Worm (Caenorhabditis elegans) whole organism, young adult: ENCODE results near the gene K02E2.8.

Experiments
- C06A6.2 ChIP-seq: fragments of 200-800 bp; sonication (Bioruptor generic); conservative IDR thresholded peaks from 2 replicates; pipeline ENCODE4 v1.3.6; 2022; ENCODE audit warnings: missing genetic modification characterization, missing compliant biosample characterization
- C17E4.6 ChIP-seq: fragments of 200-800 bp; sonication (Bioruptor generic); IDR thresholded peaks from 2 replicates; pipeline ENCODE4 v1.3.6; 2022; ENCODE audit warnings: missing genetic modification reagents, missing genetic modification characterization, missing compliant biosample characterization
- F57A8.1 ChIP-seq: fragments of 200-800 bp; sonication (Bioruptor generic); optimal IDR thresholded peaks from 2 replicates; lab custom pipeline; 2018; ENCODE audit warnings: mild to moderate bottlenecking, missing genetic modification characterization, moderate library complexity, missing compliant biosample characterization
- F57C9.4 ChIP-seq: sonication (generic microtip); optimal IDR thresholded peaks from 2 replicates; lab custom pipeline; 2017; ENCODE audit warnings: mild to moderate bottlenecking, missing genetic modification characterization, missing compliant biosample characterization
- K11D2.4 ChIP-seq: fragments of 200-800 bp; sonication (Bioruptor generic); IDR thresholded peaks from 2 replicates; pipeline ENCODE4 v1.3.6; 2022; ENCODE audit warnings: missing genetic modification reagents, missing genetic modification characterization, missing compliant biosample characterization
- K12H6.12 ChIP-seq: fragments of 200-800 bp; sonication (Bioruptor generic); optimal IDR thresholded peaks from 2 replicates; lab custom pipeline; 2018; ENCODE audit warnings: mild to moderate bottlenecking, missing genetic modification characterization, missing compliant biosample characterization
- Y53G8AR.9 ChIP-seq: fragments of 200-800 bp; sonication (Bioruptor generic); conservative IDR thresholded peaks from 2 replicates; pipeline ENCODE4 v1.3.6; 2022; ENCODE audit warnings: missing genetic modification reagents, missing genetic modification characterization, missing compliant biosample characterization
- Y67H2A.10 ChIP-seq: fragments of 200-800 bp; sonication (Bioruptor generic); conservative IDR thresholded peaks from 2 replicates; pipeline ENCODE4 v1.3.6; 2022; ENCODE audit warnings: missing genetic modification reagents, missing genetic modification characterization, missing compliant biosample characterization
- Y95B8A.8 ChIP-seq: fragments of 200-800 bp; sonication (Bioruptor generic); IDR thresholded peaks from 2 replicates; pipeline ENCODE4 v1.3.6; 2022; ENCODE audit warnings: missing genetic modification reagents, missing genetic modification characterization, missing compliant biosample characterization
- atf-7 ChIP-seq: sonication (generic microtip); optimal IDR thresholded peaks from 2 replicates; lab custom pipeline; 2017; ENCODE audit warnings: mild to moderate bottlenecking, missing genetic modification characterization, missing compliant biosample characterization
- athp-1 ChIP-seq: sonication (generic microtip); optimal IDR thresholded peaks from 2 replicates; lab custom pipeline; 2017; ENCODE audit warnings: mild to moderate bottlenecking, missing genetic modification characterization, missing compliant biosample characterization
- attf-5 ChIP-seq: fragments of 200-800 bp; sonication (Bioruptor generic); optimal IDR thresholded peaks from 2 replicates; lab custom pipeline; 2018; ENCODE audit warnings: mild to moderate bottlenecking, missing genetic modification characterization, missing compliant biosample characterization
- cebp-1 ChIP-seq, 2 experiments: fragments of 200-800 bp in 1 of 2; sonication (Bioruptor generic) in 1 of 2; sonication (generic microtip) in 1 of 2; IDR thresholded peaks in 1 of 2; optimal IDR thresholded peaks in 1 of 2; 2 replicates each; pipeline versions ENCODE4 v1.3.6 to Lab custom; 2017 to 2022; ENCODE audit warnings: missing compliant biosample characterization in 2 of 2, missing genetic modification characterization in 2 of 2, mild to moderate bottlenecking in 1 of 2, missing genetic modification reagents in 1 of 2, moderate library complexity in 1 of 2
- ceh-100 ChIP-seq: fragments of 200-800 bp; sonication (Bioruptor generic); IDR thresholded peaks from 2 replicates; pipeline ENCODE4 v1.3.6; 2022; ENCODE audit warnings: missing genetic modification reagents, missing genetic modification characterization, missing compliant biosample characterization
- ceh-91 ChIP-seq: fragments of 200-800 bp; sonication (Bioruptor generic); IDR thresholded peaks from 2 replicates; pipeline ENCODE4 v1.3.6; 2022; ENCODE audit warnings: missing genetic modification reagents, missing genetic modification characterization, missing compliant biosample characterization
- dpl-1 ChIP-seq: fragments of 150-350 bp; optimal IDR thresholded peaks from 2 replicates; lab custom pipeline; 2014; ENCODE audit warnings: missing biosample characterization, missing genetic modification reagents, missing genetic modification characterization
- ets-4 ChIP-seq: fragments of 200-800 bp; sonication (Bioruptor generic); optimal IDR thresholded peaks from 2 replicates; lab custom pipeline; 2018; ENCODE audit warnings: mild to moderate bottlenecking, missing genetic modification characterization, missing compliant biosample characterization
- hlh-12 ChIP-seq: sonication (generic microtip); optimal IDR thresholded peaks from 2 replicates; lab custom pipeline; 2016; ENCODE audit warnings: missing genetic modification characterization, missing compliant biosample characterization
- hmg-1.2 ChIP-seq: fragments of 200-800 bp; sonication (Bioruptor generic); IDR thresholded peaks from 2 replicates; pipeline ENCODE4 v1.3.6; 2022; ENCODE audit warnings: missing genetic modification reagents, missing genetic modification characterization, missing compliant biosample characterization
- let-607 ChIP-seq, 2 experiments: fragments of 200-800 bp in 1 of 2; sonication (Bioruptor generic) in 1 of 2; sonication (generic microtip) in 1 of 2; optimal IDR thresholded peaks; 2 replicates each; lab custom pipeline; 2016 to 2018; ENCODE audit warnings: mild to moderate bottlenecking in 2 of 2, missing compliant biosample characterization in 2 of 2, missing genetic modification characterization in 2 of 2, moderate library complexity in 2 of 2, missing genotype in 1 of 2
- lin-40 ChIP-seq: sonication (generic microtip); optimal IDR thresholded peaks from 2 replicates; lab custom pipeline; 2016; ENCODE audit warnings: missing genetic modification characterization, mild to moderate bottlenecking, missing compliant biosample characterization, missing genotype, missing genetic modification reagents
- lin-54 ChIP-seq: fragments of 200-800 bp; sonication (Bioruptor generic); optimal IDR thresholded peaks from 2 replicates; lab custom pipeline; 2018; ENCODE audit warnings: mild to moderate bottlenecking, missing genetic modification characterization, missing compliant biosample characterization
- lsy-27 ChIP-seq: sonication (generic microtip); optimal IDR thresholded peaks from 2 replicates; lab custom pipeline; 2017; ENCODE audit warnings: missing genetic modification characterization, mild to moderate bottlenecking, missing compliant biosample characterization, antibody characterized with exemption, missing genotype, borderline replicate concordance; ENCODE audit not compliant: insufficient read depth
- madf-10 ChIP-seq: sonication (generic microtip); optimal IDR thresholded peaks from 2 replicates; lab custom pipeline; 2016; ENCODE audit warnings: mild to moderate bottlenecking, missing genetic modification characterization, missing compliant biosample characterization
- madf-6 ChIP-seq: fragments of 200-800 bp; sonication (Bioruptor generic); IDR thresholded peaks from 2 replicates; pipeline ENCODE4 v1.3.6; 2022; ENCODE audit warnings: missing genetic modification reagents, missing genetic modification characterization, missing compliant biosample characterization
- madf-8 ChIP-seq: fragments of 200-800 bp; sonication (Bioruptor generic); conservative IDR thresholded peaks from 2 replicates; pipeline ENCODE4 v1.3.6; 2022; ENCODE audit warnings: missing genetic modification reagents, missing genetic modification characterization, missing compliant biosample characterization
- nfya-1 ChIP-seq: sonication (generic microtip); optimal IDR thresholded peaks from 2 replicates; lab custom pipeline; 2017; ENCODE audit warnings: antibody characterized with exemption, missing compliant biosample characterization, missing genetic modification characterization, borderline replicate concordance; ENCODE audit not compliant: insufficient read depth
- nfyb-1 ChIP-seq: fragments of 200-800 bp; sonication (Bioruptor generic); IDR thresholded peaks from 2 replicates; pipeline ENCODE4 v1.3.6; 2022; ENCODE audit warnings: missing genetic modification reagents, missing genetic modification characterization, missing compliant biosample characterization
- nhr-80 ChIP-seq: sonication (generic microtip); optimal IDR thresholded peaks from 2 replicates; lab custom pipeline; 2016; ENCODE audit warnings: missing genetic modification characterization, missing compliant biosample characterization
- nhr-90 ChIP-seq: sonication (generic microtip); optimal IDR thresholded peaks from 2 replicates; lab custom pipeline; 2016; ENCODE audit warnings: missing genotype, mild to moderate bottlenecking, missing genetic modification characterization, missing compliant biosample characterization
- pbrm-1 ChIP-seq: fragments of 200-800 bp; sonication (Bioruptor generic); IDR thresholded peaks from 2 replicates; pipeline ENCODE4 v1.3.6; 2022; ENCODE audit warnings: missing genetic modification reagents, missing genetic modification characterization, missing compliant biosample characterization
- sdz-38 ChIP-seq: sonication (generic microtip); optimal IDR thresholded peaks from 2 replicates; lab custom pipeline; 2016; ENCODE audit warnings: missing genotype, missing genetic modification characterization, missing compliant biosample characterization
- snpc-3.4 ChIP-seq: sonication (generic microtip); optimal IDR thresholded peaks from 2 replicates; lab custom pipeline; 2017; ENCODE audit warnings: missing genetic modification characterization, mild to moderate bottlenecking, missing compliant biosample characterization, antibody characterized with exemption, moderate library complexity, missing genotype, missing genetic modification reagents
- tbp1 ChIP-seq: fragments of 200-800 bp; sonication (Bioruptor generic); optimal IDR thresholded peaks from 2 replicates; lab custom pipeline; 2018; ENCODE audit warnings: mild to moderate bottlenecking, missing genetic modification characterization, missing compliant biosample characterization
- unc-62 ChIP-seq: fragments of 150-350 bp; optimal IDR thresholded peaks from 2 replicates; lab custom pipeline; 2014; ENCODE audit warnings: missing biosample characterization, missing genetic modification reagents, missing genetic modification characterization
- xnd-1 ChIP-seq: sonication (generic microtip); optimal IDR thresholded peaks from 2 replicates; lab custom pipeline; 2016; ENCODE audit warnings: missing genotype, missing genetic modification reagents, missing genetic modification characterization, missing compliant biosample characterization
- zim-3 ChIP-seq: sonication (generic microtip); optimal IDR thresholded peaks from 2 replicates; lab custom pipeline; 2017; ENCODE audit warnings: mild to moderate bottlenecking, missing genetic modification characterization, moderate library complexity, missing compliant biosample characterization
- ztf-22 ChIP-seq: fragments of 200-800 bp; sonication (Bioruptor generic); optimal IDR thresholded peaks from 2 replicates; lab custom pipeline; 2018; ENCODE audit warnings: mild to moderate bottlenecking, missing genetic modification characterization, moderate library complexity, missing compliant biosample characterization
- ztf-26 ChIP-seq: sonication (generic microtip); optimal IDR thresholded peaks from 2 replicates; lab custom pipeline; 2017; ENCODE audit warnings: missing genetic modification characterization, missing compliant biosample characterization
- ztf-28 ChIP-seq: fragments of 200-800 bp; sonication (Bioruptor generic); IDR thresholded peaks from 2 replicates; pipeline ENCODE4 v1.3.6; 2022; ENCODE audit warnings: missing genetic modification reagents, missing genetic modification characterization, missing compliant biosample characterization

The K02E2.8 gene

ce11 chrV:20366839-20367238 is at the start of gene K02E2.8:
TSS of gene K02E2.8 (minus strand) at chrV:20366939.
- TF ChIP-seq ztf-26 (no peak), madf-6 (GFP tag; lab: Robert Waterston, UW) (no peak), dpl-1 (GFP tag; lab: Kevin White, UChicago) (no peak), ceh-100 (GFP tag; lab: Robert Waterston, UW) (no peak), Y53G8AR.9 (GFP tag; lab: Robert Waterston, UW) (no peak), zim-3 (tag; lab: Kevin White, UChicago) (no peak), K12H6.12 (no peak), hlh-12 (tag; lab: Kevin White, UChicago) (no peak), ztf-28 (no peak)

- TF ChIP-seq tbp1 (GFP tag; lab: Kevin White, UChicago) (no peak), Y67H2A.10 (GFP tag; lab: Robert Waterston, UW) (no peak), sdz-38 (tag; lab: Kevin White, UChicago) (no peak), snpc-3.4 (tag; lab: Kevin White, UChicago) (no peak), ztf-26 (no peak), pbrm-1 (GFP tag; lab: Robert Waterston, UW) (no peak), ceh-91 (GFP tag; lab: Robert Waterston, UW) (no peak)
These were observed 49.6 kb upstream of the K02E2.8 start for ce11 chrV:20416335-20416734.

ce11 chrV:20415415-20415814 is 48.7 kb upstream of the K02E2.8 start:
- TF ChIP-seq xnd-1 (tag; lab: Kevin White, UChicago) (no peak), cebp-1 (GFP tag; IDR thresholded peaks at IDR 0.05; lab: Robert Waterston, UW) (no peak), cebp-1 (tag; optimal IDR thresholded peaks at IDR 0.05; lab: Kevin White, UChicago) (peak; percentile 75)
- TF ChIP-seq, all 124 proteins: peak for 1

DNA sequence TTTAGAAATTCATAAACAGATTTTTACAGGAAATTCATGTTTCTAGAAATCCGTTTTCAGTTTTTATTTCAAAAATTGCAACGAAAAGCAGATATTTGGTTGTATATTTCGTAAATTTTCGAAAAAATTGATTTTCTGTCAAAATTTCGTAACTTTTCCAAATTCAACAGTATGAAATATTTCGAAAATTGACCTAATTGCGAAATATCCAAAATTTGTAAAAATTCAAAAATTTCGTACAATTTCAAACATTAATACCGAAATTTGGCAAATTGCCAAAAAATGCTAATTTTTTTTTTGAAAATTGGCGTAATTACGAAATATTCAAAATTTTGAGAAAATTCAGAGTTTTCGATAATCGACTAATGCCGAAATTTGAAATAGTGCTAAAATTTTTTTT is 47.2 kb upstream of the K02E2.8 start:
- TF ChIP-seq unc-62 (GFP tag; lab: Kevin White, UChicago): peak; percentile 42
- TF ChIP-seq madf-8 (GFP tag; lab: Robert Waterston, UW): no peak
- TF ChIP-seq cebp-1 (GFP tag; IDR thresholded peaks at IDR 0.05; lab: Robert Waterston, UW): peak; percentile 73
- peak; percentile 95 for TF ChIP-seq cebp-1 (tag; optimal IDR thresholded peaks at IDR 0.05; lab: Kevin White, UChicago)

ce11 chrV:20413426-20413825 is 46.7 kb upstream of the K02E2.8 start:
- TF ChIP-seq K11D2.4: no peak
- TF ChIP-seq attf-5 (GFP tag; lab: Kevin White, UChicago): peak; percentile 17
- TF ChIP-seq ztf-22 (GFP tag; lab: Kevin White, UChicago): peak; percentile 46
- TF ChIP-seq Y53G8AR.9 (GFP tag; lab: Robert Waterston, UW): 0 out of 2 replicates have a peak, but pooled peaks have one; percentile 32
- TF ChIP-seq nfya-1 (tag; lab: Kevin White, UChicago): no peak
- TF ChIP-seq let-607 (tag; optimal IDR thresholded peaks at IDR 0.05; lab: Kevin White, UChicago): peak in 1 of 2 experiments; percentile 5
- TF ChIP-seq Y95B8A.8 (GFP tag; lab: Robert Waterston, UW): no peak
- no peak for TF ChIP-seq lsy-27 (tag; lab: Kevin White, UChicago)
- TF ChIP-seq hmg-1.2 (GFP tag; lab: Robert Waterston, UW): 0 out of 2 replicates have a peak, but pooled peaks have one; percentile 15
- TF ChIP-seq nfyb-1: 0 out of 2 replicates have a peak, but pooled peaks have one; percentile 46
- TF ChIP-seq C17E4.6 (GFP tag; lab: Robert Waterston, UW): no peak
- TF ChIP-seq athp-1 (tag; lab: Kevin White, UChicago): no peak
- TF ChIP-seq nhr-80 (tag; lab: Kevin White, UChicago): peak; percentile 80
- peak; percentile 26 for TF ChIP-seq tbp1 (GFP tag; lab: Kevin White, UChicago)
- peak; percentile 94 for TF ChIP-seq unc-62 (GFP tag; lab: Kevin White, UChicago)
- TF ChIP-seq F57A8.1: no peak
- TF ChIP-seq cebp-1 (GFP tag; IDR thresholded peaks at IDR 0.05; lab: Robert Waterston, UW): peak; percentile 7; the same call in 1 of the 2 replicates
- no peak for TF ChIP-seq cebp-1 (tag; optimal IDR thresholded peaks at IDR 0.05; lab: Kevin White, UChicago)
- TF ChIP-seq lin-54: peak; percentile 1
- TF ChIP-seq nhr-90: peak; percentile 32
- peak; percentile 33 for TF ChIP-seq ets-4 (GFP tag; lab: Kevin White, UChicago)
- TF ChIP-seq F57C9.4 (tag; lab: Kevin White, UChicago): no peak
- peak; percentile 23 for TF ChIP-seq lin-40 (tag; lab: Kevin White, UChicago)
- no peak for TF ChIP-seq C06A6.2
- peak; percentile 59 for TF ChIP-seq madf-10 (tag; lab: Kevin White, UChicago)
- TF ChIP-seq atf-7: peak; percentile 76
